Worm (Caenorhabditis elegans): ENCODE results near the gene ccm-3.

- no peak for TF ChIP-seq B0336.3 (GFP tag; IDR thresholded peaks at IDR 0.05)
- no peak for TF ChIP-seq tbp1 (GFP tag; optimal IDR thresholded peaks at IDR 0.05)
Measured at ce11 chrII:10654435-10654834, 47.4 kb upstream of the ccm-3 start.

Measured in whole organism, young adult.